Fruit fly (Drosophila melanogaster) whole organism, embryonic: ENCODE results near the gene CG42494.
A peak's percentile ranks its signal among the peaks of the same experiment; 100 is the strongest.

Experiments used
- BEAF-32 ChIP-seq: fragments of 200-800 bp; sonication (Bioruptor generic); optimal IDR thresholded peaks from 3 replicates; lab custom pipeline; 2017; ENCODE audit warnings: missing biosample characterization, missing genetic modification characterization, mild to moderate bottlenecking, moderate library complexity, missing genetic modification reagents
- CG10431 ChIP-seq: fragments of 200-800 bp; sonication (Bioruptor generic); optimal IDR thresholded peaks from 3 replicates; lab custom pipeline; 2018; ENCODE audit warnings: missing biosample characterization, mild to moderate bottlenecking, missing genetic modification characterization
- CG12155 ChIP-seq: fragments of 200-800 bp; sonication (Bioruptor generic); optimal IDR thresholded peaks from 3 replicates; lab custom pipeline; 2016; ENCODE audit warnings: missing biosample characterization, missing genetic modification characterization
- CG12219 ChIP-seq: fragments of 200-800 bp; sonication (Bioruptor generic); optimal IDR thresholded peaks from 3 replicates; lab custom pipeline; 2018; ENCODE audit warnings: missing biosample characterization, mild to moderate bottlenecking, missing genetic modification characterization
- CG12942 ChIP-seq: fragments of 200-800 bp; sonication (Bioruptor generic); optimal IDR thresholded peaks from 3 replicates; lab custom pipeline; 2016; ENCODE audit warnings: missing biosample characterization, missing genetic modification characterization
- CG14441 ChIP-seq: fragments of 200-800 bp; sonication (Bioruptor generic); IDR thresholded peaks from 2 replicates; pipeline ENCODE4 v1.3.6; 2022; ENCODE audit warnings: missing biosample characterization, missing genetic modification characterization
- CG16815 ChIP-seq: fragments of 200-800 bp; sonication (Bioruptor generic); optimal IDR thresholded peaks from 3 replicates; lab custom pipeline; 2017; ENCODE audit warnings: missing biosample characterization, mild to moderate bottlenecking, missing genetic modification characterization
- CG17186 ChIP-seq: fragments of 200-800 bp; sonication (Bioruptor generic); optimal IDR thresholded peaks from 3 replicates; lab custom pipeline; 2017; ENCODE audit warnings: missing biosample characterization, missing genetic modification reagents, missing genetic modification characterization
- CG18619 ChIP-seq: fragments of 200-800 bp; sonication (Bioruptor generic); optimal IDR thresholded peaks from 3 replicates; lab custom pipeline; 2017; ENCODE audit warnings: missing biosample characterization, mild to moderate bottlenecking, missing genetic modification characterization
- CG2199 ChIP-seq: fragments of 200-800 bp; sonication (Bioruptor generic); IDR thresholded peaks from 3 replicates; pipeline ENCODE4 v1.3.6; 2022; ENCODE audit warnings: missing biosample characterization, missing genetic modification characterization
- CG2202 ChIP-seq: fragments of 200-800 bp; sonication (Bioruptor generic); optimal IDR thresholded peaks from 2 replicates; lab custom pipeline; 2018; ENCODE audit warnings: missing biosample characterization, mild to moderate bottlenecking, missing genetic modification characterization
- CG30403 ChIP-seq: fragments of 200-800 bp; sonication (Bioruptor generic); optimal IDR thresholded peaks from 3 replicates; lab custom pipeline; 2016; ENCODE audit warnings: missing biosample characterization, missing genetic modification characterization
- CG32767 ChIP-seq: fragments of 200-800 bp; sonication (Bioruptor generic); IDR thresholded peaks from 2 replicates; pipeline ENCODE4 v1.3.6; 2022; ENCODE audit warnings: missing biosample characterization, missing genetic modification characterization
- CG3407 ChIP-seq: fragments of 200-800 bp; sonication (Bioruptor generic); optimal IDR thresholded peaks from 2 replicates; lab custom pipeline; 2018; ENCODE audit warnings: missing biosample characterization, mild to moderate bottlenecking, missing genetic modification characterization
- CG3726 ChIP-seq: fragments of 200-800 bp; sonication (Bioruptor generic); IDR thresholded peaks from 3 replicates; pipeline ENCODE4, ENCODE4 v1.3.6; 2022; ENCODE audit warnings: missing biosample characterization, missing genetic modification characterization
- CG4617 ChIP-seq: fragments of 200-800 bp; sonication (Bioruptor generic); optimal IDR thresholded peaks from 3 replicates; lab custom pipeline; 2016; ENCODE audit warnings: missing biosample characterization, missing genetic modification characterization, borderline replicate concordance
- CG6175 ChIP-seq: fragments of 200-800 bp; sonication (Bioruptor generic); IDR thresholded peaks from 3 replicates; pipeline ENCODE4 v1.3.6; 2022; ENCODE audit warnings: missing biosample characterization, missing genetic modification characterization
- CG8924 ChIP-seq: fragments of 200-800 bp; optimal IDR thresholded peaks from 3 replicates; lab custom pipeline; 2019; ENCODE audit warnings: missing biosample characterization, mild to moderate bottlenecking, missing genetic modification characterization, moderate library complexity
- CG9215 ChIP-seq: fragments of 200-800 bp; sonication (Bioruptor generic); IDR thresholded peaks from 2 replicates; pipeline ENCODE4 v1.3.6; 2022; ENCODE audit warnings: missing biosample characterization, missing genetic modification characterization
- CG9727 ChIP-seq: fragments of 200-800 bp; sonication (Bioruptor generic); optimal IDR thresholded peaks from 3 replicates; lab custom pipeline; 2017; ENCODE audit warnings: missing biosample characterization, mild to moderate bottlenecking, missing genetic modification characterization
- CG9932 ChIP-seq: fragments of 200-800 bp; sonication (Bioruptor generic); IDR thresholded peaks from 2 replicates; pipeline ENCODE4 v1.3.6; 2022; ENCODE audit warnings: missing biosample characterization, missing genetic modification characterization
- Camta ChIP-seq: fragments of 200-800 bp; sonication (Bioruptor generic); optimal IDR thresholded peaks from 2 replicates; lab custom pipeline; 2016; ENCODE audit warnings: missing biosample characterization, missing genetic modification characterization
- D19B ChIP-seq: fragments of 200-800 bp; sonication (Bioruptor generic); optimal IDR thresholded peaks from 2 replicates; lab custom pipeline; 2017; ENCODE audit warnings: missing biosample characterization, mild to moderate bottlenecking, missing genetic modification characterization
- ERR ChIP-seq: fragments of 200-800 bp; sonication (Bioruptor generic); optimal IDR thresholded peaks from 2 replicates; lab custom pipeline; 2016; ENCODE audit warnings: missing biosample characterization, missing genetic modification characterization
- Eip74EF ChIP-seq, 2 experiments: fragments of 200-800 bp in 1 of 2; fragments of >200 bp in 1 of 2; sonication (Bioruptor generic) in 1 of 2; optimal IDR thresholded peaks; 2 replicates each; lab custom pipeline; 2017 to 2019; ENCODE audit warnings: missing biosample characterization in 2 of 2, missing genetic modification characterization in 2 of 2, mild to moderate bottlenecking in 1 of 2, moderate library complexity in 1 of 2
- Gsc ChIP-seq: fragments of 200-800 bp; sonication (Bioruptor generic); IDR thresholded peaks from 2 replicates; pipeline ENCODE4 v1.3.6; 2022; ENCODE audit warnings: missing biosample characterization, missing genetic modification characterization
- H15 ChIP-seq: fragments of 200-800 bp; sonication (Bioruptor generic); IDR thresholded peaks from 3 replicates; pipeline ENCODE4 v1.3.6; 2022; ENCODE audit warnings: missing biosample characterization, missing genetic modification characterization
- HLH54F ChIP-seq: fragments of 200-800 bp; sonication (Bioruptor generic); optimal IDR thresholded peaks from 3 replicates; lab custom pipeline; 2016; ENCODE audit warnings: missing biosample characterization, missing genetic modification characterization
- Oaz ChIP-seq: fragments of 200-800 bp; sonication (Bioruptor generic); IDR thresholded peaks from 2 replicates; pipeline ENCODE4 v1.3.6; 2022; ENCODE audit warnings: missing biosample characterization, missing genetic modification characterization
- Pdp1 ChIP-seq, 2 experiments: fragments of 200-800 bp; sonication (Bioruptor generic); optimal IDR thresholded peaks; 3 replicates each; lab custom pipeline; 2016; ENCODE audit warnings: missing biosample characterization in 2 of 2, missing genetic modification characterization in 2 of 2, mild to moderate bottlenecking in 1 of 2, moderate library complexity in 1 of 2
- Scr ChIP-seq: fragments of 200-800 bp; sonication (Bioruptor generic); IDR thresholded peaks from 2 replicates; pipeline ENCODE4 v1.3.6; 2022; ENCODE audit warnings: missing biosample characterization, missing genetic modification characterization; ENCODE audit not compliant: partially characterized antibody
- Sox100B ChIP-seq: fragments of 200-800 bp; sonication (Bioruptor generic); optimal IDR thresholded peaks from 3 replicates; lab custom pipeline; 2018; ENCODE audit warnings: missing biosample characterization, mild to moderate bottlenecking, missing genetic modification characterization
- Sry-β ChIP-seq: fragments of 200-800 bp; sonication (Bioruptor generic); optimal IDR thresholded peaks from 2 replicates; lab custom pipeline; 2018; ENCODE audit warnings: missing biosample characterization, mild to moderate bottlenecking, missing genetic modification characterization, moderate library complexity
- Ssrp ChIP-seq: fragments of 200-800 bp; sonication (Bioruptor generic); optimal IDR thresholded peaks from 2 replicates; lab custom pipeline; 2018; ENCODE audit warnings: missing biosample characterization, mild to moderate bottlenecking, missing genetic modification characterization, moderate library complexity
- abd-A ChIP-seq: fragments of 200-800 bp; sonication (Bioruptor generic); optimal IDR thresholded peaks from 3 replicates; lab custom pipeline; 2019; ENCODE audit warnings: missing biosample characterization, mild to moderate bottlenecking, missing genetic modification characterization, moderate library complexity
- cad ChIP-seq: fragments of >200 bp; optimal IDR thresholded peaks from 2 replicates; lab custom pipeline; 2017; ENCODE audit warnings: missing biosample characterization, missing genetic modification characterization
- dimm ChIP-seq: fragments of 200-800 bp; sonication (Bioruptor generic); IDR thresholded peaks from 2 replicates; pipeline ENCODE4 v1.3.6; 2022; ENCODE audit warnings: missing biosample characterization, missing genetic modification characterization
- fd96Cb ChIP-seq: fragments of 200-800 bp; sonication (Bioruptor generic); optimal IDR thresholded peaks from 2 replicates; lab custom pipeline; 2018; ENCODE audit warnings: missing biosample characterization, mild to moderate bottlenecking, missing genetic modification characterization, moderate library complexity
- fru ChIP-seq: fragments of >200 bp; optimal IDR thresholded peaks from 2 replicates; lab custom pipeline; 2017
- hb ChIP-seq: fragments of 200-800 bp; sonication (Bioruptor generic); IDR thresholded peaks from 3 replicates; pipeline ENCODE4 v1.3.6; 2022; ENCODE audit warnings: missing biosample characterization, missing genetic modification characterization; ENCODE audit not compliant: partially characterized antibody
- maf-S ChIP-seq: fragments of 200-800 bp; sonication (Bioruptor generic); optimal IDR thresholded peaks from 2 replicates; lab custom pipeline; 2016; ENCODE audit warnings: missing biosample characterization, missing genetic modification characterization
- prd ChIP-seq, 3 experiments: fragments of >200 bp in 2 of 3; fragments of 200-800 bp in 1 of 3; sonication (Bioruptor generic) in 1 of 3; optimal IDR thresholded peaks in 2 of 3; IDR thresholded peaks in 1 of 3; 2 replicates in 2 of 3; 3 replicates in 1 of 3; pipeline versions ENCODE4 v1.3.6 to Lab custom; 2017 to 2022; ENCODE audit warnings: missing biosample characterization in 1 of 3, missing genetic modification characterization in 1 of 3
- psq ChIP-seq: fragments of 200-800 bp; sonication (Bioruptor generic); optimal IDR thresholded peaks from 2 replicates; lab custom pipeline; 2017; ENCODE audit warnings: missing biosample characterization, missing genetic modification characterization
- sima ChIP-seq: fragments of 200-800 bp; sonication (Bioruptor generic); optimal IDR thresholded peaks from 2 replicates; lab custom pipeline; 2016; ENCODE audit warnings: missing biosample characterization, missing genetic modification characterization
- tap ChIP-seq: fragments of 200-800 bp; optimal IDR thresholded peaks from 3 replicates; lab custom pipeline; 2019; ENCODE audit warnings: missing biosample characterization, mild to moderate bottlenecking, missing genetic modification characterization, moderate library complexity
- tll ChIP-seq, 2 experiments: fragments of 200-800 bp in 1 of 2; fragments of >200 bp in 1 of 2; sonication (Bioruptor generic) in 1 of 2; optimal IDR thresholded peaks; 2 replicates each; lab custom pipeline; 2017 to 2019; ENCODE audit warnings: missing biosample characterization in 2 of 2, missing genetic modification characterization in 2 of 2, mild to moderate bottlenecking in 1 of 2, moderate library complexity in 1 of 2
- unpg ChIP-seq: fragments of 200-800 bp; sonication (Bioruptor generic); optimal IDR thresholded peaks from 3 replicates; lab custom pipeline; 2018; ENCODE audit warnings: missing biosample characterization, mild to moderate bottlenecking, missing genetic modification characterization, moderate library complexity

Gene CG42494

DNA sequence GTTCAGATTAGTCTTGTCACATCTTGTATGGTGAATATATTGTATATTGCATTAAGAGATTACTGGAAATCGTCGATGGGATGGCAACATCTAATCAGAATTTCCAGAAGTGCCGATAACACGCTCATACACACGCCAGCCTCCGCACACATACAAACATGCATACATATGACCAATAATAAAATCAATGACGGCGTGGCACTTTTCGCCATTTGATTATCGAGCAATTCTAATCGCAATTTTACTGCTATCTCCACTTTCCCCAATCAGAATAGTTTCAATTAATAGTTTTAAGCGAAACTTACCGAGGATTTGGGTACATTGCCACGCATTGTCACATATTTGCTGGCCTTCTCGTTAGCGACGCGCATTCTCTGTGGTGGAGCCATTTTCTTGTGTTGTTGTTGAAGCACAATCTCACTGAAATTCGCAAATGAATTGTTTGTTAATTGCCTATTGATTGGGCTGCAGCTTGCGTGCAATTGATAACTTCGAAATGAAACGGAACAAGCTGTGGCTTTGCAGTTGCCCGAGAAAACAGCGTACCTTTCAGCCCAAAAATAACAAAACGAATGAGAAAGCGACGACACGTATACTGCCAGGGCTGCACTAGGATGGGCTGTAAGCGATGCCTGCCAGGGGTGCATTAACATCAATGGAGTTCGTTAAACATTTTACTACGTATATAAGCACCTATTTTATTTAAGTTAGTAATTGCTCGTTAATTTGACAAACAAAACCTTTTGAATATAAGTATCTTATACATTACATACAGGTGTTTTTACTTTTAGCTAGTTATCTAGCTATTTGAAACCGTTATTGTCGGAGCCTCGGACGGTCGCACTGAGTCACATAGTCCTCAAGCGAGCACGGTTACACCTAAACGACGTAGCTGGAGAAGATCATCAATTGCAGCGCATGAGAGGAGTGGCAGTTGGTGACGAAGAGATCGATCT lies 14.5 kb downstream of the CG42494 start, which contains the start of the genes CG32276 and gry (continued):
- peak; percentile 53 for TF ChIP-seq Scr (GFP tag; lab: Robert Waterston, UW)
- TF ChIP-seq Sox100B (GFP tag; lab: Kevin White, UChicago), result no peak
- TF ChIP-seq psq (GFP tag; lab: Kevin White, UChicago), result peak; percentile 47
- TF ChIP-seq CG12219 (GFP tag; lab: Kevin White, UChicago), result peak; percentile 51
- peak; percentile 63; the same call in 2 of the 3 replicates for TF ChIP-seq H15 (GFP tag; lab: Robert Waterston, UW)
- peak; percentile 33 for TF ChIP-seq CG3407 (GFP tag; lab: Kevin White, UChicago)
- TF ChIP-seq Sry-β (GFP tag; lab: Kevin White, UChicago), result peak; percentile 87
- TF ChIP-seq Oaz (GFP tag; lab: Robert Waterston, UW), result peak; percentile 60
- TF ChIP-seq CG8924 (tag; lab: Kevin White, UChicago), result peak; percentile 82
- peak; percentile 64 to 72 for TF ChIP-seq tll (GFP tag; optimal IDR thresholded peaks at IDR 0.05; lab: Kevin White, UChicago)
- TF ChIP-seq Ssrp (tag; lab: Kevin White, UChicago), result peak; percentile 55
- TF ChIP-seq CG9727 (GFP tag; lab: Kevin White, UChicago), result peak; percentile 73
- TF ChIP-seq CG14441 (GFP tag; lab: Robert Waterston, UW), result peak; percentile 60
- peak; percentile 85 for TF ChIP-seq HLH54F
- no peak for TF ChIP-seq hb (GFP tag; lab: Robert Waterston, UW)
- peak; percentile 64 for TF ChIP-seq CG9215 (GFP tag; lab: Robert Waterston, UW)
- no peak for TF ChIP-seq fru (lab: Kevin White, UChicago)
- TF ChIP-seq prd (optimal IDR thresholded peaks at IDR 0.05; lab: Kevin White, UChicago), result no peak
- peak; percentile 82 for TF ChIP-seq prd (GFP tag; IDR thresholded peaks at IDR 0.05; lab: Robert Waterston, UW)
- peak; percentile 88 for TF ChIP-seq CG9932 (GFP tag; lab: Robert Waterston, UW)
- TF ChIP-seq CG2202 (tag; lab: Kevin White, UChicago), result peak; percentile 56
- TF ChIP-seq BEAF-32, result peak; percentile 67
- TF ChIP-seq maf-S (GFP tag; lab: Kevin White, UChicago), result peak; percentile 82
- TF ChIP-seq unpg, result peak; percentile 72
- TF ChIP-seq CG16815 (GFP tag; lab: Kevin White, UChicago), result peak; percentile 47
- TF ChIP-seq CG3726 (GFP tag; lab: Robert Waterston, UW), result 0 out of 3 replicates have a peak, but pooled peaks have one; percentile 55
- TF ChIP-seq Gsc (GFP tag; lab: Robert Waterston, UW), result no peak
- TF ChIP-seq ERR (GFP tag; lab: Kevin White, UChicago), result peak; percentile 48
- TF ChIP-seq CG17186 (GFP tag; lab: Kevin White, UChicago), result peak; percentile 81
- 0 out of 3 replicates have a peak, but pooled peaks have one; percentile 32 for TF ChIP-seq CG2199 (GFP tag; lab: Robert Waterston, UW)
- no peak for TF ChIP-seq dimm (GFP tag; lab: Robert Waterston, UW)
- TF ChIP-seq Pdp1 (GFP tag; optimal IDR thresholded peaks at IDR 0.05; lab: Kevin White, UChicago), result peak in 1 of 2 experiments; percentile 83
- peak; percentile 64 for TF ChIP-seq CG32767 (GFP tag; lab: Robert Waterston, UW)
- no peak for TF ChIP-seq CG10431 (GFP tag; lab: Kevin White, UChicago)
- no peak for TF ChIP-seq Eip74EF (GFP tag; optimal IDR thresholded peaks at IDR 0.05; lab: Kevin White, UChicago)
- TF ChIP-seq CG6175 (GFP tag; lab: Robert Waterston, UW), result 0 out of 3 replicates have a peak, but pooled peaks have one; percentile 12
- no peak for TF ChIP-seq sima
- TF ChIP-seq CG12942, result peak; percentile 71
- TF ChIP-seq CG4617 (GFP tag; lab: Kevin White, UChicago), result peak; percentile 86
- TF ChIP-seq CG30403 (GFP tag; lab: Kevin White, UChicago), result peak; percentile 84
- TF ChIP-seq D19B (GFP tag; lab: Kevin White, UChicago), result no peak
- TF ChIP-seq fd96Cb (tag; lab: Kevin White, UChicago), result peak; percentile 57
- TF ChIP-seq CG18619 (GFP tag; lab: Kevin White, UChicago), result peak; percentile 60
- peak; percentile 42 for TF ChIP-seq Camta (GFP tag; lab: Kevin White, UChicago)
- TF ChIP-seq cad (GFP tag; lab: Kevin White, UChicago), result no peak
- TF ChIP-seq CG12155 (GFP tag; lab: Kevin White, UChicago), result peak; percentile 86
- peak; percentile 63 for TF ChIP-seq tap (tag; lab: Kevin White, UChicago)
- TF ChIP-seq abd-A (tag; lab: Kevin White, UChicago), result no peak
